Worm (Caenorhabditis elegans) whole organism, early embryonic: ENCODE results near the gene comt-5.
A peak's percentile ranks its signal among the peaks of the same experiment; 100 is the strongest.

ENCODE experiments used
- F13C5.2 ChIP-seq: sonication (generic microtip); optimal IDR thresholded peaks from 2 replicates; lab custom pipeline; 2017; ENCODE audit warnings: mild to moderate bottlenecking, missing genetic modification characterization, inconsistent platforms, missing compliant biosample characterization
- ama-1 ChIP-seq: fragments of 150-350 bp; optimal IDR thresholded peaks from 2 replicates; lab custom pipeline; 2014
- flt-1 ChIP-seq: fragments of 200-800 bp; sonication (Bioruptor generic); IDR thresholded peaks from 2 replicates; pipeline ENCODE4 v1.3.6; 2022; ENCODE audit warnings: missing genetic modification characterization, missing compliant biosample characterization
- hmbx-1 ChIP-seq: sonication (generic microtip); optimal IDR thresholded peaks from 2 replicates; lab custom pipeline; 2016; ENCODE audit warnings: mild to moderate bottlenecking, missing genetic modification characterization, missing compliant biosample characterization
- hmg-4 ChIP-seq: fragments of 200-800 bp; sonication (Bioruptor generic); optimal IDR thresholded peaks from 2 replicates; lab custom pipeline; 2018; ENCODE audit warnings: mild to moderate bottlenecking, missing genetic modification characterization, missing compliant biosample characterization
- hnd-1 ChIP-seq: sonication (generic microtip); optimal IDR thresholded peaks from 2 replicates; lab custom pipeline; 2016; ENCODE audit warnings: missing genetic modification characterization, missing compliant biosample characterization
- scrt-1 ChIP-seq: fragments of 200-800 bp; sonication (Bioruptor generic); IDR thresholded peaks from 2 replicates; pipeline ENCODE4 v1.3.6; 2022; ENCODE audit warnings: missing genetic modification characterization, missing compliant biosample characterization
- tbx-37 ChIP-seq: fragments of 200-800 bp; sonication (Bioruptor generic); conservative IDR thresholded peaks from 2 replicates; pipeline ENCODE4 v1.3.6; 2022; ENCODE audit warnings: missing genetic modification reagents, missing genetic modification characterization, missing compliant biosample characterization

DNA sequence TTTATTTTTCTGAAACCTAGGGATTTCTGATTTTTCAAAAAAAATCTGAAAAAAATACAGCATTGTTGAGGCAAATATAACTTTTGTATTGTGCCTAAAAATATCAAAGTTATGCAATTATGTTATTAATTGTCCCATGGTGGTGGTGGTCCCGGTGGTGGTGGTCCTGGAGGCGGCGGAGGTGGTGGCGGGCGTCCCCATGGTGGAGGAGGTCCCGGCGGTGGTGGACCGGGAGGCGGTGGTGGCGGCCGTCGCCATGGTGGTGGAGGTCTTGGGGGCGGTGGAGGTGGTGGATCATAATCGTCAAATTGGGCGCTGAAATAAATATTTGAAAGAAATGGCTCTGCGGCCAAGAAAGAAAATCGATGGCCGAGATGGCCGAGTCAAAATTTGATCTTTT lies 2.6 kb downstream of the comt-5 start:
- no peak for TF ChIP-seq flt-1 (GFP tag; lab: Robert Waterston, UW)
- no peak for TF ChIP-seq hmg-4 (GFP tag; lab: Kevin White, UChicago)
- TF ChIP-seq F13C5.2, result no peak
- no peak for TF ChIP-seq hmbx-1 (tag; lab: Kevin White, UChicago)
- TF ChIP-seq scrt-1 (GFP tag; lab: Robert Waterston, UW), result 0 out of 2 replicates have a peak, but pooled peaks have one; percentile 48
- TF ChIP-seq hnd-1, result no peak
- no peak for TF ChIP-seq ama-1 (lab: Kevin White, UChicago)
- no peak for TF ChIP-seq tbx-37
